Worm (Caenorhabditis elegans): ENCODE results near the gene abu-15.

Gene abu-15

ce11 chrV:5132441-5132840, 26.0 kb upstream of the abu-15 start, which contains the start of gene F14F9.4:
Gene F14F9.4, plus strand, starts transcription at chrV:5132741.
- no peak for TF ChIP-seq scrt-1 (GFP tag; IDR thresholded peaks at IDR 0.05)
- no peak for TF ChIP-seq sea-1 (GFP tag; conservative IDR thresholded peaks at IDR 0.05)
- TF ChIP-seq pes-1 (GFP tag; IDR thresholded peaks at IDR 0.05): no peak
- TF ChIP-seq flt-1 (GFP tag; IDR thresholded peaks at IDR 0.05): no peak
- no peak for TF ChIP-seq hmg-4 (GFP tag; optimal IDR thresholded peaks at IDR 0.05)
- no peak for TF ChIP-seq tbx-11 (GFP tag; IDR thresholded peaks at IDR 0.05)
- no peak for TF ChIP-seq ets-7 (tag; optimal IDR thresholded peaks at IDR 0.05)
- TF ChIP-seq tra-4 (tag; optimal IDR thresholded peaks at IDR 0.05): no peak
- no peak for TF ChIP-seq tbx-37 (GFP tag; conservative IDR thresholded peaks at IDR 0.05)
- no peak for TF ChIP-seq ama-1 (optimal IDR thresholded peaks at IDR 0.05)
- no peak for TF ChIP-seq hnd-1 (tag; optimal IDR thresholded peaks at IDR 0.05)
- TF ChIP-seq ceh-13 (GFP tag; optimal IDR thresholded peaks at IDR 0.05): no peak
- TF ChIP-seq B0310.2 (tag; optimal IDR thresholded peaks at IDR 0.05): no peak
- no peak for TF ChIP-seq ceh-36 (tag; optimal IDR thresholded peaks at IDR 0.05)
- no peak for TF ChIP-seq F13C5.2 (tag; optimal IDR thresholded peaks at IDR 0.05)
- TF ChIP-seq hmbx-1 (tag; optimal IDR thresholded peaks at IDR 0.05): no peak

ce11 chrV:5137919-5138318, 20.5 kb upstream of the abu-15 start, which contains the start of gene F14F9.3:
Gene F14F9.3, plus strand, starts transcription at chrV:5138219.
- TF ChIP-seq aly-1 (tag; optimal IDR thresholded peaks at IDR 0.05): no peak
- TF ChIP-seq flt-1 (GFP tag; IDR thresholded peaks at IDR 0.05): no peak
- TF ChIP-seq B0310.2 (tag; optimal IDR thresholded peaks at IDR 0.05): no peak
- TF ChIP-seq tra-4 (tag; optimal IDR thresholded peaks at IDR 0.05): no peak

ce11 chrV:5143785-5144184, 14.6 kb upstream of the abu-15 start, which contains the start of gene srh-129:
Gene srh-129, minus strand, starts transcription at chrV:5143885.
- TF ChIP-seq ets-7 (tag; optimal IDR thresholded peaks at IDR 0.05) (no peak), sea-1 (GFP tag; conservative IDR thresholded peaks at IDR 0.05) (no peak), ama-1 (optimal IDR thresholded peaks at IDR 0.05) (no peak), pes-1 (GFP tag; IDR thresholded peaks at IDR 0.05) (no peak), hmbx-1 (tag; optimal IDR thresholded peaks at IDR 0.05) (no peak), ceh-13 (GFP tag; optimal IDR thresholded peaks at IDR 0.05) (no peak), flt-1 (GFP tag; IDR thresholded peaks at IDR 0.05) (no peak), F13C5.2 (tag; optimal IDR thresholded peaks at IDR 0.05) (no peak), hnd-1 (tag; optimal IDR thresholded peaks at IDR 0.05) (no peak), hmg-4 (GFP tag; optimal IDR thresholded peaks at IDR 0.05) (no peak), B0310.2 (tag; optimal IDR thresholded peaks at IDR 0.05) (no peak), tbx-37 (GFP tag; conservative IDR thresholded peaks at IDR 0.05) (no peak), scrt-1 (GFP tag; IDR thresholded peaks at IDR 0.05) (no peak), tra-4 (tag; optimal IDR thresholded peaks at IDR 0.05) (no peak), ceh-36 (tag; optimal IDR thresholded peaks at IDR 0.05) (no peak), aly-1 (tag; optimal IDR thresholded peaks at IDR 0.05) (no peak), tbx-11 (GFP tag; IDR thresholded peaks at IDR 0.05) (no peak)

- TF ChIP-seq tbx-11 (GFP tag; IDR thresholded peaks at IDR 0.05) (no peak), pes-1 (GFP tag; IDR thresholded peaks at IDR 0.05) (no peak), ceh-13 (GFP tag; optimal IDR thresholded peaks at IDR 0.05) (no peak), hmbx-1 (tag; optimal IDR thresholded peaks at IDR 0.05) (no peak), sea-1 (GFP tag; conservative IDR thresholded peaks at IDR 0.05) (no peak), ceh-36 (tag; optimal IDR thresholded peaks at IDR 0.05) (no peak), ets-7 (tag; optimal IDR thresholded peaks at IDR 0.05) (no peak), F13C5.2 (tag; optimal IDR thresholded peaks at IDR 0.05) (no peak), hmg-4 (GFP tag; optimal IDR thresholded peaks at IDR 0.05) (no peak), tbx-37 (GFP tag; conservative IDR thresholded peaks at IDR 0.05) (no peak), tra-4 (tag; optimal IDR thresholded peaks at IDR 0.05) (no peak), scrt-1 (GFP tag; IDR thresholded peaks at IDR 0.05) (no peak), B0310.2 (tag; optimal IDR thresholded peaks at IDR 0.05) (no peak), ama-1 (optimal IDR thresholded peaks at IDR 0.05) (no peak), flt-1 (GFP tag; IDR thresholded peaks at IDR 0.05) (no peak), hnd-1 (tag; optimal IDR thresholded peaks at IDR 0.05) (no peak)
These were observed 13.9 kb upstream of the abu-15 start, which contains the start of gene F14F9.2 for ce11 chrV:5144541-5144940. Gene F14F9.2, plus strand, starts transcription at chrV:5144841.

- TF ChIP-seq ceh-36 (tag; optimal IDR thresholded peaks at IDR 0.05) (no peak), hnd-1 (tag; optimal IDR thresholded peaks at IDR 0.05) (no peak)
These were observed 12.0 kb upstream of the abu-15 start, which contains the start of gene F14F9.6 for ce11 chrV:5146394-5146793. Gene F14F9.6, minus strand, starts transcription at chrV:5146494.

- TF ChIP-seq flt-1 (GFP tag; IDR thresholded peaks at IDR 0.05) (no peak), scrt-1 (GFP tag; IDR thresholded peaks at IDR 0.05) (no peak), tbx-11 (GFP tag; IDR thresholded peaks at IDR 0.05) (no peak)
These were observed 7.5 kb upstream of the abu-15 start, which contains the start of gene srh-130 for ce11 chrV:5150880-5151279. Gene srh-130, plus strand, starts transcription at chrV:5151180.

ce11 chrV:5155516-5155915, 2.9 kb upstream of the abu-15 start, which contains the start of gene srx-38:
Gene srx-38, minus strand, starts transcription at chrV:5155616.
- TF ChIP-seq ceh-13 (GFP tag; optimal IDR thresholded peaks at IDR 0.05) (no peak), scrt-1 (GFP tag; IDR thresholded peaks at IDR 0.05) (no peak), hmbx-1 (tag; optimal IDR thresholded peaks at IDR 0.05) (no peak), pes-1 (GFP tag; IDR thresholded peaks at IDR 0.05) (no peak), sea-1 (GFP tag; conservative IDR thresholded peaks at IDR 0.05) (no peak), B0310.2 (tag; optimal IDR thresholded peaks at IDR 0.05) (no peak), F13C5.2 (tag; optimal IDR thresholded peaks at IDR 0.05) (no peak), aly-1 (tag; optimal IDR thresholded peaks at IDR 0.05) (no peak), tbx-37 (GFP tag; conservative IDR thresholded peaks at IDR 0.05) (no peak)

ce11 chrV:5157660-5158059, 742 bp upstream of the abu-15 start, which contains the start of gene srx-39:
Gene srx-39, minus strand, starts transcription at chrV:5157760.
- TF ChIP-seq pes-1 (GFP tag; IDR thresholded peaks at IDR 0.05) (no peak), aly-1 (tag; optimal IDR thresholded peaks at IDR 0.05) (no peak), ceh-36 (tag; optimal IDR thresholded peaks at IDR 0.05) (no peak), F13C5.2 (tag; optimal IDR thresholded peaks at IDR 0.05) (no peak), scrt-1 (GFP tag; IDR thresholded peaks at IDR 0.05) (no peak), ama-1 (optimal IDR thresholded peaks at IDR 0.05) (no peak), tbx-11 (GFP tag; IDR thresholded peaks at IDR 0.05) (no peak), hnd-1 (tag; optimal IDR thresholded peaks at IDR 0.05) (no peak), hmg-4 (GFP tag; optimal IDR thresholded peaks at IDR 0.05) (no peak), B0310.2 (tag; optimal IDR thresholded peaks at IDR 0.05) (no peak), tra-4 (tag; optimal IDR thresholded peaks at IDR 0.05) (no peak)
